Fruit fly (Drosophila melanogaster) whole organism, embryonic: Measurements from ENCODE around the gene SK.

ENCODE experiments used
- BtbVII ChIP-seq: fragments of 200-800 bp; sonication (Bioruptor generic); optimal IDR thresholded peaks from 3 replicates; lab custom pipeline; 2017; ENCODE audit warnings: missing biosample characterization, mild to moderate bottlenecking, missing genetic modification characterization
- CG10543 ChIP-seq: fragments of 200-800 bp; sonication (Bioruptor generic); optimal IDR thresholded peaks from 3 replicates; lab custom pipeline; 2017; ENCODE audit warnings: missing biosample characterization, mild to moderate bottlenecking, missing genetic modification characterization, moderate library complexity
- CG10654 ChIP-seq: fragments of 200-800 bp; sonication (Bioruptor generic); optimal IDR thresholded peaks from 2 replicates; lab custom pipeline; 2016; ENCODE audit warnings: missing biosample characterization, missing genetic modification characterization
- CG12659 ChIP-seq: fragments of 200-800 bp; sonication (Bioruptor generic); optimal IDR thresholded peaks from 3 replicates; lab custom pipeline; 2017; ENCODE audit warnings: mild to moderate bottlenecking, missing biosample characterization, missing genetic modification reagents, missing genetic modification characterization
- CG13424 ChIP-seq: fragments of 200-800 bp; sonication (Bioruptor generic); optimal IDR thresholded peaks from 2 replicates; lab custom pipeline; 2019; ENCODE audit warnings: missing biosample characterization, mild to moderate bottlenecking, missing genetic modification characterization, moderate library complexity
- CG13894 ChIP-seq: fragments of 200-800 bp; sonication (Bioruptor generic); optimal IDR thresholded peaks from 3 replicates; lab custom pipeline; 2018; ENCODE audit warnings: missing biosample characterization, mild to moderate bottlenecking, missing genetic modification characterization, moderate library complexity
- CG14965 ChIP-seq: fragments of 200-800 bp; sonication (Bioruptor generic); optimal IDR thresholded peaks from 2 replicates; lab custom pipeline; 2016; ENCODE audit warnings: missing biosample characterization, missing genetic modification characterization, borderline replicate concordance
- CG1529 ChIP-seq: fragments of 200-800 bp; sonication (Bioruptor generic); optimal IDR thresholded peaks from 3 replicates; lab custom pipeline; 2018; ENCODE audit warnings: missing biosample characterization, missing genetic modification characterization
- CG15479 ChIP-seq: fragments of 200-800 bp; sonication (Bioruptor generic); optimal IDR thresholded peaks from 3 replicates; lab custom pipeline; 2019; ENCODE audit warnings: missing biosample characterization, mild to moderate bottlenecking, missing genetic modification characterization, moderate library complexity
- CG18262 ChIP-seq: fragments of 200-800 bp; optimal IDR thresholded peaks from 3 replicates; lab custom pipeline; 2019; ENCODE audit warnings: missing biosample characterization, mild to moderate bottlenecking, missing genetic modification characterization, moderate library complexity
- CG18476 ChIP-seq: fragments of 200-800 bp; sonication (Bioruptor generic); optimal IDR thresholded peaks from 2 replicates; lab custom pipeline; 2016; ENCODE audit warnings: missing biosample characterization, mild to moderate bottlenecking, missing genetic modification characterization
- CG2712 ChIP-seq: fragments of 200-800 bp; optimal IDR thresholded peaks from 3 replicates; lab custom pipeline; 2019; ENCODE audit warnings: missing biosample characterization, mild to moderate bottlenecking, missing genetic modification characterization, moderate library complexity
- CG2875 ChIP-seq: fragments of 200-800 bp; sonication (Bioruptor generic); optimal IDR thresholded peaks from 2 replicates; lab custom pipeline; 2017; ENCODE audit warnings: missing biosample characterization, mild to moderate bottlenecking, missing genetic modification characterization, missing genetic modification reagents
- CG3065 ChIP-seq: fragments of 200-800 bp; sonication (Bioruptor generic); optimal IDR thresholded peaks from 2 replicates; lab custom pipeline; 2016; ENCODE audit warnings: missing biosample characterization, missing genetic modification characterization
- CG3163 ChIP-seq: fragments of 200-800 bp; sonication (Bioruptor generic); optimal IDR thresholded peaks from 3 replicates; lab custom pipeline; 2016; ENCODE audit warnings: missing biosample characterization, missing genetic modification characterization
- CG3726 ChIP-seq: fragments of 200-800 bp; sonication (Bioruptor generic); IDR thresholded peaks from 3 replicates; pipeline ENCODE4, ENCODE4 v1.3.6; 2022; ENCODE audit warnings: missing biosample characterization, missing genetic modification characterization
- CG4854 ChIP-seq: fragments of 200-800 bp; sonication (Bioruptor generic); optimal IDR thresholded peaks from 2 replicates; lab custom pipeline; 2016; ENCODE audit warnings: missing biosample characterization, missing genetic modification characterization, inconsistent platforms
- CG7928 ChIP-seq: fragments of 200-800 bp; sonication (Bioruptor generic); optimal IDR thresholded peaks from 2 replicates; lab custom pipeline; 2017; ENCODE audit warnings: missing biosample characterization, mild to moderate bottlenecking, missing genetic modification characterization
- CG8290 ChIP-seq, 3 experiments: fragments of 200-800 bp; sonication (Bioruptor generic); optimal IDR thresholded peaks; 2 replicates each; lab custom pipeline; 2016 to 2019; ENCODE audit warnings: missing biosample characterization in 3 of 3, missing genetic modification characterization in 3 of 3, mild to moderate bottlenecking in 2 of 3, moderate library complexity in 1 of 3
- CoRest ChIP-seq: fragments of 200-800 bp; sonication (Bioruptor generic); optimal IDR thresholded peaks from 3 replicates; lab custom pipeline; 2018; ENCODE audit warnings: missing biosample characterization, mild to moderate bottlenecking, missing genetic modification characterization, moderate library complexity
- Dek ChIP-seq: fragments of 200-800 bp; sonication (Bioruptor generic); optimal IDR thresholded peaks from 3 replicates; lab custom pipeline; 2019; ENCODE audit warnings: missing biosample characterization, mild to moderate bottlenecking, missing genetic modification characterization, moderate library complexity
- Elba2 ChIP-seq: fragments of 200-800 bp; sonication (Bioruptor generic); optimal IDR thresholded peaks from 3 replicates; lab custom pipeline; 2016; ENCODE audit warnings: missing biosample characterization, missing genetic modification characterization
- Fer1 ChIP-seq: fragments of 200-800 bp; sonication (Bioruptor generic); optimal IDR thresholded peaks from 2 replicates; lab custom pipeline; 2017; ENCODE audit warnings: missing biosample characterization, mild to moderate bottlenecking, missing genetic modification characterization
- Fer3 ChIP-seq: fragments of 200-800 bp; sonication (Bioruptor generic); optimal IDR thresholded peaks from 2 replicates; lab custom pipeline; 2018; ENCODE audit warnings: missing biosample characterization, mild to moderate bottlenecking, missing genetic modification characterization, moderate library complexity
- MESR4 ChIP-seq: fragments of 200-800 bp; sonication (Bioruptor generic); optimal IDR thresholded peaks from 2 replicates; lab custom pipeline; 2018; ENCODE audit warnings: missing biosample characterization, mild to moderate bottlenecking, missing genetic modification characterization, moderate library complexity
- NC2α ChIP-seq: fragments of 200-800 bp; sonication (Bioruptor generic); optimal IDR thresholded peaks from 2 replicates; lab custom pipeline; 2016; ENCODE audit warnings: missing biosample characterization, missing genetic modification characterization
- NC2β ChIP-seq: fragments of 200-800 bp; sonication (Bioruptor generic); optimal IDR thresholded peaks from 2 replicates; lab custom pipeline; 2016; ENCODE audit warnings: missing biosample characterization, missing genetic modification characterization
- NfI ChIP-seq: fragments of 200-800 bp; sonication (Bioruptor generic); optimal IDR thresholded peaks from 3 replicates; lab custom pipeline; 2018; ENCODE audit warnings: missing biosample characterization, mild to moderate bottlenecking, missing genetic modification characterization, moderate library complexity
- Oli ChIP-seq: fragments of 200-800 bp; sonication (Bioruptor generic); optimal IDR thresholded peaks from 2 replicates; lab custom pipeline; 2018; ENCODE audit warnings: missing biosample characterization, mild to moderate bottlenecking, missing genetic modification characterization, moderate library complexity
- Tbp ChIP-seq: fragments of >200 bp; optimal IDR thresholded peaks from 2 replicates; lab custom pipeline; 2018; ENCODE audit warnings: missing biosample characterization, missing genetic modification characterization
- ab ChIP-seq: fragments of 200-800 bp; sonication (Bioruptor generic); optimal IDR thresholded peaks from 2 replicates; lab custom pipeline; 2016; ENCODE audit warnings: missing biosample characterization, missing genetic modification characterization
- amos ChIP-seq: fragments of 200-800 bp; sonication (Bioruptor generic); IDR thresholded peaks from 2 replicates; pipeline ENCODE4 v1.3.6; 2022; ENCODE audit warnings: missing biosample characterization, missing genetic modification characterization; ENCODE audit not compliant: partially characterized antibody
- ara ChIP-seq: fragments of 200-800 bp; sonication (Bioruptor generic); IDR thresholded peaks from 2 replicates; pipeline ENCODE4 v1.3.6; 2022; ENCODE audit warnings: missing biosample characterization, missing genetic modification characterization
- bcd ChIP-seq: fragments of 200-800 bp; sonication (Bioruptor generic); optimal IDR thresholded peaks from 2 replicates; lab custom pipeline; 2017; ENCODE audit warnings: missing biosample characterization, mild to moderate bottlenecking, missing genetic modification characterization
- cato ChIP-seq: fragments of 200-800 bp; sonication (Bioruptor generic); optimal IDR thresholded peaks from 2 replicates; lab custom pipeline; 2016; ENCODE audit warnings: missing biosample characterization, missing genetic modification characterization, borderline replicate concordance
- cg ChIP-seq: fragments of 200-800 bp; sonication (Bioruptor generic); optimal IDR thresholded peaks from 3 replicates; lab custom pipeline; 2019; ENCODE audit warnings: missing biosample characterization, mild to moderate bottlenecking, missing genetic modification characterization, moderate library complexity
- corto ChIP-seq: fragments of 200-800 bp; sonication (Bioruptor generic); optimal IDR thresholded peaks from 2 replicates; lab custom pipeline; 2016; ENCODE audit warnings: missing biosample characterization, mild to moderate bottlenecking, missing genetic modification characterization, moderate library complexity
- crol ChIP-seq: fragments of 200-800 bp; sonication (Bioruptor generic); IDR thresholded peaks from 2 replicates; pipeline ENCODE4 v1.3.6; 2022; ENCODE audit warnings: missing biosample characterization, missing genetic modification characterization
- dan ChIP-seq: fragments of 200-800 bp; sonication (Bioruptor generic); IDR thresholded peaks from 2 replicates; pipeline ENCODE4 v1.3.6; 2022; ENCODE audit warnings: missing biosample characterization, missing genetic modification characterization
- dmrt99B ChIP-seq: fragments of 200-800 bp; sonication (Bioruptor generic); optimal IDR thresholded peaks from 2 replicates; lab custom pipeline; 2018; ENCODE audit warnings: missing biosample characterization, mild to moderate bottlenecking, missing genetic modification characterization, moderate library complexity
- emc ChIP-seq: fragments of 200-800 bp; sonication (Bioruptor generic); optimal IDR thresholded peaks from 2 replicates; lab custom pipeline; 2016; ENCODE audit warnings: missing biosample characterization, missing genetic modification characterization
- ind ChIP-seq: fragments of 200-800 bp; sonication (Bioruptor generic); optimal IDR thresholded peaks from 3 replicates; lab custom pipeline; 2016; ENCODE audit warnings: missing biosample characterization, missing genetic modification characterization
- jumu ChIP-seq: fragments of 200-800 bp; sonication (Bioruptor generic); optimal IDR thresholded peaks from 3 replicates; lab custom pipeline; 2016; ENCODE audit warnings: missing biosample characterization, missing genetic modification characterization
- pan ChIP-seq, 4 experiments: fragments of >200 bp in 3 of 4; fragments of 200-800 bp in 1 of 4; sonication (Bioruptor generic) in 1 of 4; optimal IDR thresholded peaks in 3 of 4; IDR thresholded peaks in 1 of 4; 2 replicates each; pipeline versions ENCODE4 v1.3.6 to Lab custom; 2017 to 2022; ENCODE audit warnings: missing biosample characterization in 2 of 4, missing genetic modification characterization in 2 of 4, mixed read lengths in 1 of 4
- pb ChIP-seq: fragments of 200-800 bp; sonication (Bioruptor generic); optimal IDR thresholded peaks from 3 replicates; lab custom pipeline; 2016; ENCODE audit warnings: missing biosample characterization, missing genetic modification characterization
- phol ChIP-seq: fragments of 200-800 bp; sonication (Bioruptor generic); optimal IDR thresholded peaks from 3 replicates; lab custom pipeline; 2018; ENCODE audit warnings: missing biosample characterization, mild to moderate bottlenecking, missing genetic modification characterization, moderate library complexity
- row ChIP-seq: fragments of 200-800 bp; sonication (Bioruptor generic); IDR thresholded peaks from 3 replicates; pipeline ENCODE4 v1.3.6; 2022; ENCODE audit warnings: missing biosample characterization, missing genetic modification characterization
- sim ChIP-seq: fragments of 200-800 bp; sonication (Bioruptor generic); IDR thresholded peaks from 2 replicates; pipeline ENCODE4 v1.3.6; 2022; ENCODE audit warnings: missing biosample characterization, missing genetic modification characterization
- tin ChIP-seq: fragments of 200-800 bp; sonication (Bioruptor generic); optimal IDR thresholded peaks from 3 replicates; lab custom pipeline; 2016; ENCODE audit warnings: missing biosample characterization, missing genetic modification characterization
- wek ChIP-seq: fragments of 200-800 bp; sonication (Bioruptor generic); optimal IDR thresholded peaks from 3 replicates; lab custom pipeline; 2018; ENCODE audit warnings: missing biosample characterization, mild to moderate bottlenecking, missing genetic modification characterization, moderate library complexity

SK gene

dm6 chrX:5336722-5337121 is 3.3 kb upstream of the SK start (continued):
- no peak for TF ChIP-seq CG7928
- TF ChIP-seq CG3163 (GFP tag; lab: Kevin White, UChicago), result no peak
- TF ChIP-seq CG13424 (tag; lab: Kevin White, UChicago), result peak; percentile 52
- TF ChIP-seq CG2712 (tag; lab: Kevin White, UChicago), result peak; percentile 20
- TF ChIP-seq phol (tag; lab: Kevin White, UChicago), result peak; percentile 43
- TF ChIP-seq CG18262 (tag; lab: Kevin White, UChicago), result peak; percentile 19
- TF ChIP-seq ara, result no peak
- TF ChIP-seq dmrt99B, result peak; percentile 61
- TF ChIP-seq CG3065 (GFP tag; lab: Kevin White, UChicago), result no peak
- peak; percentile 7 for TF ChIP-seq CG4854
- peak; percentile 47; the same call in 2 of the 3 replicates for TF ChIP-seq row
- TF ChIP-seq corto (GFP tag; lab: Kevin White, UChicago), result no peak
- TF ChIP-seq amos (GFP tag; lab: Robert Waterston, UW), result no peak
- no peak for TF ChIP-seq CG8290 (GFP tag; optimal IDR thresholded peaks at IDR 0.05; lab: Kevin White, UChicago)
- peak in 1 of 2 experiments; percentile 48 for TF ChIP-seq CG8290 (tag; optimal IDR thresholded peaks at IDR 0.05; lab: Kevin White, UChicago)
- TF ChIP-seq CG2875 (GFP tag; lab: Kevin White, UChicago), result no peak
- TF ChIP-seq BtbVII (GFP tag; lab: Kevin White, UChicago), result peak; percentile 32
- TF ChIP-seq NfI (GFP tag; lab: Kevin White, UChicago), result peak; percentile 42
- TF ChIP-seq wek (GFP tag; lab: Kevin White, UChicago), result no peak
- no peak for TF ChIP-seq ab (GFP tag; lab: Kevin White, UChicago)
- TF ChIP-seq dan, result no peak
- no peak for TF ChIP-seq MESR4 (GFP tag; lab: Kevin White, UChicago)
- no peak for TF ChIP-seq Tbp (GFP tag; lab: Kevin White, UChicago)
- TF ChIP-seq Dek (tag; lab: Kevin White, UChicago), result peak; percentile 59
- TF ChIP-seq emc, result no peak
- TF ChIP-seq CG12659 (GFP tag; lab: Kevin White, UChicago), result peak; percentile 40
- peak; percentile 49 for TF ChIP-seq CoRest
- TF ChIP-seq CG3726 (GFP tag; lab: Robert Waterston, UW), result no peak
- TF ChIP-seq Elba2 (GFP tag; lab: Kevin White, UChicago), result no peak
- TF ChIP-seq Fer3 (tag; lab: Kevin White, UChicago), result peak; percentile 56
- peak; percentile 31 for TF ChIP-seq bcd
- TF ChIP-seq NC2β (GFP tag; lab: Kevin White, UChicago), result no peak
- TF ChIP-seq Fer1 (GFP tag; lab: Kevin White, UChicago), result peak; percentile 74
- no peak for TF ChIP-seq NC2α (GFP tag; lab: Kevin White, UChicago)
- no peak for TF ChIP-seq CG10543 (GFP tag; lab: Kevin White, UChicago)
- TF ChIP-seq ind, result peak; percentile 36
- TF ChIP-seq Oli (tag; lab: Kevin White, UChicago), result peak; percentile 27

DNA sequence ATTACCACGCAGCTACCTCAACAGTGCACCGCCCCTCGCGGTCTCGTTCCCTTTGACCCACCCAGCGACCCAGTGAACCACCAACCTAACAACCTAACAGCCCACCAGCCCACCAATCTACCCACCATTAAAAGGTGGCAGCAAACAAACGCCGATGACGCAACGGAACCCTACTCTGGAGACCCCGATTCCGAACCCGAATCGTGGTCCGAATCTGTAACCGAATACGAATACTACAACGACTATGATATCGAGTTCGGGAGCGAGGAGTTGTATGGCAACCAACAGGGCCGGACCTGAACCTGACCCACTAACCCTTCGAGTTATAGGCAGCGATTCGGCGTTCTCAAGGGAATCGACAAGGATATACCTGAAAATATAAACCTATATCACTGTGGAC is 2.7 kb upstream of the SK start:
- TF ChIP-seq CG1529 (GFP tag; lab: Kevin White, UChicago), result no peak
- no peak for TF ChIP-seq sim (GFP tag; lab: Robert Waterston, UW)
- no peak for TF ChIP-seq cg (GFP tag; lab: Kevin White, UChicago)
- TF ChIP-seq CG14965 (GFP tag; lab: Kevin White, UChicago), result no peak
- no peak for TF ChIP-seq CG15479 (GFP tag; lab: Kevin White, UChicago)
- TF ChIP-seq CG2875 (GFP tag; lab: Kevin White, UChicago), result no peak
- TF ChIP-seq wek (GFP tag; lab: Kevin White, UChicago), result no peak
- TF ChIP-seq emc, result no peak
- TF ChIP-seq CG3163 (GFP tag; lab: Kevin White, UChicago), result no peak
- peak; percentile 58 for TF ChIP-seq crol
- no peak for TF ChIP-seq jumu (GFP tag; lab: Kevin White, UChicago)
- peak; percentile 98 for TF ChIP-seq CG13894 (tag; lab: Kevin White, UChicago)
- no peak for TF ChIP-seq pb (GFP tag; lab: Kevin White, UChicago)
- TF ChIP-seq cato (GFP tag; lab: Kevin White, UChicago), result no peak
- TF ChIP-seq ind, result no peak
- TF ChIP-seq tin, result no peak
- no peak for TF ChIP-seq CG10654 (GFP tag; lab: Kevin White, UChicago)
- no peak for TF ChIP-seq CG18476 (GFP tag; lab: Kevin White, UChicago)
- TF ChIP-seq pan (optimal IDR thresholded peaks at IDR 0.05; lab: Kevin White, UChicago), result no peak
- TF ChIP-seq pan (GFP tag; optimal IDR thresholded peaks at IDR 0.05 in 1 of 2, IDR thresholded peaks at IDR 0.05 in 1 of 2), result no peak
